Worm (Caenorhabditis elegans): ENCODE data around the gene F32D8.4.
A peak's percentile ranks its signal among the peaks of the same experiment; 100 is the strongest.

The F32D8.4 gene

ce11 chrV:10893510-10894128 is at the start of gene F32D8.4:
F32D8.4 (minus strand) TSS chrV:10893560.
- TF ChIP-seq pha-4 (tag; optimal IDR thresholded peaks at IDR 0.05) (no peak), nhr-90 (tag; optimal IDR thresholded peaks at IDR 0.05) (no peak), bed-1 (GFP tag; IDR thresholded peaks at IDR 0.05) (no peak), sptf-2 (GFP tag; optimal IDR thresholded peaks at IDR 0.05) (no peak), let-526 (GFP tag; IDR thresholded peaks at IDR 0.05) (no peak), sdz-38 (tag; optimal IDR thresholded peaks at IDR 0.05) (no peak), him-1 (tag; optimal IDR thresholded peaks at IDR 0.05) (no peak), athp-1 (tag; optimal IDR thresholded peaks at IDR 0.05) (no peak), ztf-26 (tag; optimal IDR thresholded peaks at IDR 0.05) (no peak), aptf-2 (GFP tag; conservative IDR thresholded peaks at IDR 0.05) (no peak), gei-17 (GFP tag; optimal IDR thresholded peaks at IDR 0.05) (no peak)

- TF ChIP-seq snpc-1.1 (tag; optimal IDR thresholded peaks at IDR 0.05; ENCODE audit: insufficient read depth), result no peak
- no peak for TF ChIP-seq F52B5.7 (tag; optimal IDR thresholded peaks at IDR 0.05)
- no peak for TF ChIP-seq chd-7 (tag; optimal IDR thresholded peaks at IDR 0.05)
- 0 out of 2 replicates have a peak, but pooled peaks have one; percentile 76 for TF ChIP-seq F37B4.10 (GFP tag; IDR thresholded peaks at IDR 0.05)
- TF ChIP-seq mel-28 (tag; optimal IDR thresholded peaks at IDR 0.05; ENCODE audit: borderline replicate concordance), result no peak
- TF ChIP-seq hmg-20 (GFP tag; IDR thresholded peaks at IDR 0.05), result no peak
- 0 out of 2 replicates have a peak, but pooled peaks have one; percentile 20 for TF ChIP-seq hsf-1 (GFP tag; IDR thresholded peaks at IDR 0.05)
- TF ChIP-seq F49E8.2 (tag; optimal IDR thresholded peaks at IDR 0.05; ENCODE audit: insufficient read depth), result no peak
- no peak for TF ChIP-seq B0336.3 (GFP tag; IDR thresholded peaks at IDR 0.05)
- TF ChIP-seq madf-10 (tag; optimal IDR thresholded peaks at IDR 0.05), result no peak
- TF ChIP-seq zfh-2 (GFP tag; conservative IDR thresholded peaks at IDR 0.05), result no peak
- no peak for TF ChIP-seq T07F8.4 (tag; optimal IDR thresholded peaks at IDR 0.05)
- no peak for TF ChIP-seq ztf-28 (GFP tag; IDR thresholded peaks at IDR 0.05)
- no peak for TF ChIP-seq dpl-1 (GFP tag; optimal IDR thresholded peaks at IDR 0.05)
- TF ChIP-seq lin-26 (GFP tag; IDR thresholded peaks at IDR 0.05), result no peak
These were observed 48.8 kb upstream of the F32D8.4 start, which contains the start of gene zip-9 for ce11 chrV:10942161-10942560. zip-9 (plus strand) TSS chrV:10942461.

- TF ChIP-seq ama-1 (optimal IDR thresholded peaks at IDR 0.05) (peak; percentile 62), ama-1 (GFP tag; optimal IDR thresholded peaks at IDR 0.05) (no peak), lag-1 (GFP tag; IDR thresholded peaks at IDR 0.05) (no peak), mcd-1 (GFP tag; IDR thresholded peaks at IDR 0.05) (no peak), sptf-2 (GFP tag; optimal IDR thresholded peaks at IDR 0.05) (no peak), bed-1 (GFP tag; IDR thresholded peaks at IDR 0.05) (no peak), lin-26 (GFP tag; IDR thresholded peaks at IDR 0.05) (no peak)
These were observed 47.8 kb upstream of the F32D8.4 start, which contains the start of gene F17C11.26 for ce11 chrV:10941150-10941549. F17C11.26 (plus strand) TSS chrV:10941450.

ce11 chrV:10940571-10940991 is 47.2 kb upstream of the F32D8.4 start:
- TF ChIP-seq lsy-27 (tag; optimal IDR thresholded peaks at IDR 0.05; ENCODE audit: borderline replicate concordance, insufficient read depth), result no peak
- TF ChIP-seq attf-3 (GFP tag; conservative IDR thresholded peaks at IDR 0.05), result no peak
- TF ChIP-seq ceh-79 (tag; optimal IDR thresholded peaks at IDR 0.05), result no peak
- no peak for TF ChIP-seq C06A6.2 (GFP tag; conservative IDR thresholded peaks at IDR 0.05)
- no peak for TF ChIP-seq lin-26 (GFP tag; IDR thresholded peaks at IDR 0.05)
- TF ChIP-seq hrde-1 (tag; optimal IDR thresholded peaks at IDR 0.05; ENCODE audit: borderline replicate concordance), result no peak
- TF ChIP-seq ccch-3 (GFP tag; optimal IDR thresholded peaks at IDR 0.05), result no peak
- no peak for TF ChIP-seq dpl-1 (GFP tag; optimal IDR thresholded peaks at IDR 0.05)
- no peak for TF ChIP-seq ekl-4 (GFP tag; IDR thresholded peaks at IDR 0.05)
- no peak for TF ChIP-seq F10E7.11 (tag; optimal IDR thresholded peaks at IDR 0.05)
- peak; percentile 96 for TF ChIP-seq nhr-80 (tag; optimal IDR thresholded peaks at IDR 0.05)
- TF ChIP-seq egl-18 (GFP tag; IDR thresholded peaks at IDR 0.05), result no peak
- no peak for TF ChIP-seq ceh-91 (GFP tag; IDR thresholded peaks at IDR 0.05)
- TF ChIP-seq B0336.3 (GFP tag; IDR thresholded peaks at IDR 0.05), result peak; percentile 87
- peak; percentile 71 for TF ChIP-seq egl-44 (GFP tag; IDR thresholded peaks at IDR 0.05)
- no peak for TF ChIP-seq snpc-1.3 (tag; optimal IDR thresholded peaks at IDR 0.05; ENCODE audit: insufficient read depth)
- TF ChIP-seq ztf-6 (GFP tag; IDR thresholded peaks at IDR 0.05), result no peak

Data from whole organism, young adult.